Worm (Caenorhabditis elegans) whole organism, midembryonic: Measurements from ENCODE around the gene srz-23.

Experiments
- T22C8.4 ChIP-seq: fragments of 200-800 bp; sonication (Bioruptor generic); IDR thresholded peaks from 2 replicates; pipeline ENCODE4 v1.3.6; 2022; ENCODE audit warnings: missing genetic modification characterization, missing compliant biosample characterization
- cog-1 ChIP-seq: sonication (generic microtip); optimal IDR thresholded peaks from 2 replicates; lab custom pipeline; 2016; ENCODE audit warnings: missing genetic modification characterization, missing compliant biosample characterization
- flt-1 ChIP-seq: fragments of 200-800 bp; sonication (Bioruptor generic); IDR thresholded peaks from 2 replicates; pipeline ENCODE4 v1.3.6; 2022; ENCODE audit warnings: missing genetic modification characterization, missing compliant biosample characterization
- klf-2 ChIP-seq: fragments of 200-800 bp; sonication (Bioruptor generic); conservative IDR thresholded peaks from 2 replicates; pipeline ENCODE4 v1.3.6; 2022; ENCODE audit warnings: missing genetic modification reagents, missing genetic modification characterization, missing compliant biosample characterization
- med-1 ChIP-seq: sonication (generic microtip); optimal IDR thresholded peaks from 2 replicates; lab custom pipeline; 2017; ENCODE audit warnings: missing genetic modification characterization, mild to moderate bottlenecking, missing compliant biosample characterization, antibody characterized with exemption, missing genetic modification reagents; ENCODE audit not compliant: insufficient read depth
- ref-1 ChIP-seq: fragments of 200-800 bp; sonication (Bioruptor generic); conservative IDR thresholded peaks from 2 replicates; pipeline ENCODE4 v1.3.6; 2022; ENCODE audit warnings: missing genetic modification reagents, missing genetic modification characterization, missing compliant biosample characterization
- tab-1 ChIP-seq: fragments of 200-800 bp; sonication (Bioruptor generic); IDR thresholded peaks from 2 replicates; pipeline ENCODE4 v1.3.6; 2022; ENCODE audit warnings: missing genetic modification characterization, missing compliant biosample characterization
- ztf-23 ChIP-seq: fragments of 200-800 bp; sonication (Bioruptor generic); IDR thresholded peaks from 2 replicates; pipeline ENCODE4 v1.3.6; 2022; ENCODE audit warnings: missing genetic modification reagents, missing genetic modification characterization, missing compliant biosample characterization
- ztf-29 ChIP-seq: fragments of 200-800 bp; sonication (Bioruptor generic); IDR thresholded peaks from 2 replicates; pipeline ENCODE4 v1.3.6; 2022; ENCODE audit warnings: missing genetic modification reagents, missing genetic modification characterization, missing compliant biosample characterization

Gene srz-23

DNA sequence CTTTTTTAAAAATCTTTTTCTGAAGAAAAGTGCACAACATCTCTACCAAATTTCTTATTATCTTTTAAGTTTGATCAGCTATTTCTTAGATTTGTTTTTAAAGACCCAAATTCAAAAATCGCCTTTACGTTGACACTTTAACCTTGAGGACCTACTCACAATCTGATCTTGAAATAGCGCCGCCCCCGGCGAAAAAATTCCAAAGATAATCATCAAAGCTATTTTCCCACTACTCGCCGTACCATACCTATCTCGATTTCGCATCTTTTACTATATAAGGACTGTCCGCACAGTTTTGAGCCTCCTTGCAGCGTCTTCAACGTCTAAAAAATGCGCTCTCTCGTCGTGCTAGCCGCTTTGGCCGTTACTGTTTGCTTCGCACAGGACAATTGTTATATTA, 12.6 kb upstream of the srz-23 start, which contains the start of gene grd-10:
grd-10 (plus strand) TSS at position 208 of the 400 bp plus-strand sequence.
- TF ChIP-seq ref-1 (no peak), tab-1 (GFP tag; lab: Robert Waterston, UW) (no peak), klf-2 (GFP tag; lab: Robert Waterston, UW) (no peak), ztf-23 (GFP tag; lab: Robert Waterston, UW) (no peak), flt-1 (GFP tag; lab: Robert Waterston, UW) (no peak), ztf-29 (GFP tag; lab: Robert Waterston, UW) (no peak), T22C8.4 (GFP tag; lab: Robert Waterston, UW) (no peak), med-1 (GFP tag; lab: Kevin White, UChicago) (no peak), cog-1 (tag; lab: Kevin White, UChicago) (no peak)

- TF ChIP-seq T22C8.4 (GFP tag; lab: Robert Waterston, UW) = no peak
- TF ChIP-seq ztf-23 (GFP tag; lab: Robert Waterston, UW) = no peak
- no peak for TF ChIP-seq flt-1 (GFP tag; lab: Robert Waterston, UW)
- TF ChIP-seq klf-2 (GFP tag; lab: Robert Waterston, UW) = no peak
- TF ChIP-seq cog-1 (tag; lab: Kevin White, UChicago) = no peak
Observed at ce11 chrIV:3442513-3442912, 10.9 kb upstream of the srz-23 start.

DNA sequence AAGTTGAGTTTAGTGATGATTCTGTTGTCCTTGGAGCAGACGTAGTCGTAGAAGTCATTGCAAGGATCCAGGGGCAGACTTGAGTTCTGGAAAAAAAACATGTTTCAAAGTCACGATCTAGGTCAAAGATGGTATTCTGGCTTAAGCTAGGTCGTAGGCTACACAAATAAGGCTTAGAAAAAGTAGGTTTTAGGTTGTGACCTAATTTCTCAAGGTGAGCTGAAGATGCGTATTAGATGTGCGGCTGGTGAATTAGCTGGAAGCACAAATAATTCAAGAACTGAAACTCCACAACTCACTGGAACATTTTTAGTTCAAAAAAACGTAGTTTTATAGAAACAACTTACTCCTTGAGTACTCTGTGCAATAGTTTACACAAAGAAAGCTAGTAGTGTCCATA, 9.3 kb upstream of the srz-23 start, which contains the start of gene F09D12.2:
F09D12.2 (minus strand) TSS at position 101 of the 400 bp plus-strand sequence.
- TF ChIP-seq klf-2 (GFP tag; lab: Robert Waterston, UW) = no peak
- no peak for TF ChIP-seq ztf-23 (GFP tag; lab: Robert Waterston, UW)
- TF ChIP-seq T22C8.4 (GFP tag; lab: Robert Waterston, UW) = no peak
- TF ChIP-seq ref-1 = no peak
- TF ChIP-seq tab-1 (GFP tag; lab: Robert Waterston, UW) = no peak
- no peak for TF ChIP-seq cog-1 (tag; lab: Kevin White, UChicago)
- no peak for TF ChIP-seq ztf-29 (GFP tag; lab: Robert Waterston, UW)
- TF ChIP-seq med-1 (GFP tag; lab: Kevin White, UChicago) = no peak
- no peak for TF ChIP-seq flt-1 (GFP tag; lab: Robert Waterston, UW)

DNA sequence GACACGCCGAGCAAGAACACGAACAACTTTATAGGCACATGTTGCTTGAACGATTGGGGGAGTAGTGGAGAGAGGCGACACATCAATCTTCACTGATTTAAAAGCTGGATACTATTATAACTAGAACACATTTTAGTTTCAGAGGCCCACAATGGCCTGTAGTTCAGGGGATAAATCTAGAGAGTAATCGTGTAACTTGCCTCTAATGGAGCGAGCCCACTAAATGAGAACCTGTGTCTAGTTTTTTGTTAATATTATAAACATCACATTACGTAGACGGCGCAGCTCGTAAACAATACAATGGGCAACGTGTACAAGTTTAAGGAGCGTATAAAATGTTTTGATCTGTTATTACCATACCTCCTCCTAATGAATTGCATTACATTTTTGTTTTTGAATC, 8.8 kb upstream of the srz-23 start, which contains the start of gene F58E2.5:
F58E2.5 (plus strand) TSS at position 301 of the 400 bp plus-strand sequence.
- no peak for TF ChIP-seq T22C8.4 (GFP tag; lab: Robert Waterston, UW)
- TF ChIP-seq tab-1 (GFP tag; lab: Robert Waterston, UW) = no peak
- TF ChIP-seq flt-1 (GFP tag; lab: Robert Waterston, UW) = no peak
- TF ChIP-seq ztf-29 (GFP tag; lab: Robert Waterston, UW) = no peak
- TF ChIP-seq med-1 (GFP tag; lab: Kevin White, UChicago) = no peak
- TF ChIP-seq ref-1 = no peak
- TF ChIP-seq cog-1 (tag; lab: Kevin White, UChicago) = no peak
- no peak for TF ChIP-seq ztf-23 (GFP tag; lab: Robert Waterston, UW)
- TF ChIP-seq klf-2 (GFP tag; lab: Robert Waterston, UW) = no peak

ce11 chrIV:3447350-3447749, 6.1 kb upstream of the srz-23 start:
- TF ChIP-seq cog-1 (tag; lab: Kevin White, UChicago) (no peak), tab-1 (GFP tag; lab: Robert Waterston, UW) (no peak), med-1 (GFP tag; lab: Kevin White, UChicago) (no peak), ztf-23 (GFP tag; lab: Robert Waterston, UW) (no peak), klf-2 (GFP tag; lab: Robert Waterston, UW) (no peak), flt-1 (GFP tag; lab: Robert Waterston, UW) (no peak), T22C8.4 (GFP tag; lab: Robert Waterston, UW) (no peak), ztf-29 (GFP tag; lab: Robert Waterston, UW) (no peak), ref-1 (no peak)

DNA sequence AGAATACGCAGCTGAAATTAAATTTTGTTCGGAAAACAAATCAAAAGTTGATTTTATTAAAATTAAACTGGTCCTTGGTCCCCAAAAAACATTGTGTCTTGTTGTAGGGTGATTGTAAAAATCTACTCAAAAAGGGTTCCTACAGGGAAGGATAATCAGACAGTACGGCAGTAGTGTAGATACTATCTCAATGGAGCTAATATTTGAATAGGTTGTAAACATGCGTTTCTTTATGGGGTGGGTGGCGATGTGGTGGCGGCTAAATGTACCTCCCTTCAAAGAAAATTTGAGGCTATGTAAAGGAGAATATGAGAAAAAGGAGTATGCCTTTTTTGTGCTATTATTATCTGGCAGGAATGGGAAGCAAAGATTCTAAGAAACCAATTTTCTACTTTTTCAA, 892 bp upstream of the srz-23 start:
- no peak for TF ChIP-seq klf-2 (GFP tag; lab: Robert Waterston, UW)
- TF ChIP-seq tab-1 (GFP tag; lab: Robert Waterston, UW) = no peak
- no peak for TF ChIP-seq ztf-23 (GFP tag; lab: Robert Waterston, UW)
- no peak for TF ChIP-seq cog-1 (tag; lab: Kevin White, UChicago)
- no peak for TF ChIP-seq flt-1 (GFP tag; lab: Robert Waterston, UW)
- TF ChIP-seq med-1 (GFP tag; lab: Kevin White, UChicago) = no peak
- no peak for TF ChIP-seq T22C8.4 (GFP tag; lab: Robert Waterston, UW)
- TF ChIP-seq ref-1 = no peak
- TF ChIP-seq ztf-29 (GFP tag; lab: Robert Waterston, UW) = no peak

DNA sequence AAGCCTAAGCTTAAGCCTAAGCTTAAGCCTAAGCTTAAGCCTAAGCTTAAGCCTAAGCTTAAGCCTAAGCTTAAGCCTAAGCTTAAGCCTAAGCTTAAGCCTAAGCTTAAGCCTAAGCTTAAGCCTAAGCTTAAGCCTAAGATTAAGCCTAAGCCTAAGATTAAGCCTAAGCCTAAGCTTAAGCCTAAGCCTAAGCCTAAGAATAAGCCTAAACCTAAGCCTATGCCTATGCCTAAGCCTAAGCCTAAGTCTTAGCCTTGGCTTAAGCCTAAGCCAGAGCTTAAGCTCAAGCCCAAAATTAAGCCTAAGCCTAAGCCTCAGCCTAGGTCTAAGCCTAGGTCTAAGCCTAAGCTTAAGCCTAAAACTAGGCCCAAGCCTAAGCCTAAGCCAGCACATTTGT, 2.0 kb downstream of the srz-23 start:
- TF ChIP-seq ztf-29 (GFP tag; lab: Robert Waterston, UW) = peak; percentile 75; the same call in 1 of the 2 replicates

ce11 chrIV:3463254-3463653, 9.8 kb downstream of the srz-23 start, which contains the start of gene F58E2.4:
Gene F58E2.4, plus strand, starts transcription at chrIV:3463387.
- TF ChIP-seq cog-1 (tag; lab: Kevin White, UChicago) = no peak
- TF ChIP-seq med-1 (GFP tag; lab: Kevin White, UChicago) = no peak
- no peak for TF ChIP-seq T22C8.4 (GFP tag; lab: Robert Waterston, UW)
- no peak for TF ChIP-seq ztf-29 (GFP tag; lab: Robert Waterston, UW)
- no peak for TF ChIP-seq flt-1 (GFP tag; lab: Robert Waterston, UW)
- no peak for TF ChIP-seq ref-1
- TF ChIP-seq tab-1 (GFP tag; lab: Robert Waterston, UW) = no peak
- no peak for TF ChIP-seq klf-2 (GFP tag; lab: Robert Waterston, UW)
- no peak for TF ChIP-seq ztf-23 (GFP tag; lab: Robert Waterston, UW)

- TF ChIP-seq tab-1 (GFP tag; lab: Robert Waterston, UW) (no peak), med-1 (GFP tag; lab: Kevin White, UChicago) (no peak)
Observed at ce11 chrIV:3467128-3467527, 13.7 kb downstream of the srz-23 start, which contains the start of gene F58E2.3. Gene F58E2.3, plus strand, starts transcription at chrIV:3467428.
